Worm (Caenorhabditis elegans): ENCODE data around the gene T16G12.3.

DNA sequence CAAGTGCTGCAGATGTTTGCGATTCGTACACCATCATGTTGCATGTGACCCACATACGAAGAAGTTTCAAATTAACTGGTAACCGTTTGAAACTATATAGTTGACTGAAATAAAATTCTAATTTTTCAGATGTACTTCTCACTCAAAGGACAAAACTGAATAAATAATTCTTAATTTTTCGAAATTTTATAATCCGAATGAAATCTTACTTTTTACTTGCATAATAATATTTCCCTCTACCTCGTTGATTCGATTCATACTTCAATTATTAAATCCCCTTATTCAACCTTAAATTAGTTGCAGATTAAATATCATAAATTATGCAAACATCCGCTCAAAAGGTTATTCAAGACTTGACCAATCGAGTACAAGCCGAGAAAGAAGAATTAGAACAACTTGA lies 35.6 kb downstream of the T16G12.3 start, which contains the start of gene T16H12.2:
- no peak for TF ChIP-seq ceh-31 (tag; optimal IDR thresholded peaks at IDR 0.05)
- no peak for TF ChIP-seq ceh-14 (tag; optimal IDR thresholded peaks at IDR 0.05)
- TF ChIP-seq pha-4 (tag; optimal IDR thresholded peaks at IDR 0.05), result no peak
